Worm (Caenorhabditis elegans) whole organism, young adult: ENCODE data around the gene Y38A10A.7.

Source experiments
- B0019.2 ChIP-seq: fragments of 200-800 bp; sonication (Bioruptor generic); conservative IDR thresholded peaks from 2 replicates; pipeline ENCODE4 v1.3.6; 2022; ENCODE audit warnings: missing genetic modification reagents, missing genetic modification characterization, missing compliant biosample characterization
- B0035.1 ChIP-seq: sonication (generic microtip); optimal IDR thresholded peaks from 2 replicates; lab custom pipeline; 2016; ENCODE audit warnings: missing genetic modification characterization, mild to moderate bottlenecking, missing compliant biosample characterization, missing genotype, missing genetic modification reagents
- B0336.3 ChIP-seq: fragments of 200-800 bp; sonication (Bioruptor generic); IDR thresholded peaks from 2 replicates; pipeline ENCODE4 v1.3.6; 2022; ENCODE audit warnings: missing genetic modification characterization, missing compliant biosample characterization
- D2030.7 ChIP-seq: fragments of 200-800 bp; sonication (Bioruptor generic); IDR thresholded peaks from 2 replicates; pipeline ENCODE4 v1.3.6; 2022; ENCODE audit warnings: missing genetic modification reagents, missing genetic modification characterization, missing compliant biosample characterization
- F10E7.11 ChIP-seq: sonication (generic microtip); optimal IDR thresholded peaks from 2 replicates; lab custom pipeline; 2017; ENCODE audit warnings: mild to moderate bottlenecking, missing genetic modification characterization, moderate library complexity, missing compliant biosample characterization
- F23B12.7 ChIP-seq: sonication (generic microtip); optimal IDR thresholded peaks from 2 replicates; lab custom pipeline; 2017; ENCODE audit warnings: missing genetic modification characterization, mild to moderate bottlenecking, missing compliant biosample characterization, antibody characterized with exemption, moderate library complexity; ENCODE audit not compliant: insufficient read depth
- F33H1.4 ChIP-seq: fragments of 200-800 bp; sonication (Bioruptor generic); IDR thresholded peaks from 2 replicates; pipeline ENCODE4 v1.3.6; 2022; ENCODE audit warnings: missing genetic modification reagents, missing genetic modification characterization, missing compliant biosample characterization
- F37B4.10 ChIP-seq: fragments of 200-800 bp; sonication (Bioruptor generic); IDR thresholded peaks from 2 replicates; pipeline ENCODE4 v1.3.6; 2022; ENCODE audit warnings: missing genetic modification characterization, missing compliant biosample characterization
- F55B11.4 ChIP-seq: sonication (generic microtip); optimal IDR thresholded peaks from 2 replicates; lab custom pipeline; 2016; ENCODE audit warnings: missing compliant biosample characterization, missing genetic modification characterization, borderline replicate concordance; ENCODE audit not compliant: insufficient read depth
- K11D2.4 ChIP-seq: fragments of 200-800 bp; sonication (Bioruptor generic); IDR thresholded peaks from 2 replicates; pipeline ENCODE4 v1.3.6; 2022; ENCODE audit warnings: missing genetic modification reagents, missing genetic modification characterization, missing compliant biosample characterization
- K12H6.12 ChIP-seq: fragments of 200-800 bp; sonication (Bioruptor generic); optimal IDR thresholded peaks from 2 replicates; lab custom pipeline; 2018; ENCODE audit warnings: mild to moderate bottlenecking, missing genetic modification characterization, missing compliant biosample characterization
- T26A5.8 ChIP-seq: sonication (generic microtip); optimal IDR thresholded peaks from 2 replicates; lab custom pipeline; 2016; ENCODE audit warnings: missing genetic modification characterization, missing compliant biosample characterization
- ZK185.1 ChIP-seq: sonication (generic microtip); optimal IDR thresholded peaks from 2 replicates; lab custom pipeline; 2016; ENCODE audit warnings: mild to moderate bottlenecking, missing genetic modification characterization, missing compliant biosample characterization; ENCODE audit not compliant: poor library complexity, severe bottlenecking
- aptf-2 ChIP-seq: fragments of 200-800 bp; sonication (Bioruptor generic); conservative IDR thresholded peaks from 2 replicates; pipeline ENCODE4 v1.3.6; 2022; ENCODE audit warnings: missing genetic modification reagents, missing genetic modification characterization, missing compliant biosample characterization
- aptf-3 ChIP-seq: fragments of 200-800 bp; sonication (Bioruptor generic); IDR thresholded peaks from 2 replicates; pipeline ENCODE4 v1.3.6; 2022; ENCODE audit warnings: missing genetic modification characterization, missing compliant biosample characterization
- athp-1 ChIP-seq: sonication (generic microtip); optimal IDR thresholded peaks from 2 replicates; lab custom pipeline; 2017; ENCODE audit warnings: mild to moderate bottlenecking, missing genetic modification characterization, missing compliant biosample characterization
- attf-3 ChIP-seq: fragments of 200-800 bp; sonication (Bioruptor generic); conservative IDR thresholded peaks from 2 replicates; pipeline ENCODE4 v1.3.6; 2022; ENCODE audit warnings: missing genetic modification reagents, missing genetic modification characterization, missing compliant biosample characterization
- bed-1 ChIP-seq: fragments of 200-800 bp; sonication (Bioruptor generic); IDR thresholded peaks from 2 replicates; pipeline ENCODE4 v1.3.6; 2022; ENCODE audit warnings: missing genetic modification reagents, missing genetic modification characterization, missing compliant biosample characterization
- cebp-1 ChIP-seq, 2 experiments: fragments of 200-800 bp in 1 of 2; sonication (Bioruptor generic) in 1 of 2; sonication (generic microtip) in 1 of 2; IDR thresholded peaks in 1 of 2; optimal IDR thresholded peaks in 1 of 2; 2 replicates each; pipeline versions ENCODE4 v1.3.6 to Lab custom; 2017 to 2022; ENCODE audit warnings: missing compliant biosample characterization in 2 of 2, missing genetic modification characterization in 2 of 2, mild to moderate bottlenecking in 1 of 2, missing genetic modification reagents in 1 of 2, moderate library complexity in 1 of 2
- ceh-100 ChIP-seq: fragments of 200-800 bp; sonication (Bioruptor generic); IDR thresholded peaks from 2 replicates; pipeline ENCODE4 v1.3.6; 2022; ENCODE audit warnings: missing genetic modification reagents, missing genetic modification characterization, missing compliant biosample characterization
- ceh-40 ChIP-seq: fragments of 200-800 bp; sonication (Bioruptor generic); IDR thresholded peaks from 2 replicates; pipeline ENCODE4 v1.3.6; 2022; ENCODE audit warnings: missing genetic modification characterization, missing compliant biosample characterization
- dox-1 ChIP-seq: fragments of 200-800 bp; sonication (Bioruptor generic); IDR thresholded peaks from 2 replicates; pipeline ENCODE4 v1.3.6; 2022; ENCODE audit warnings: missing genetic modification reagents, missing genetic modification characterization, missing compliant biosample characterization
- dpl-1 ChIP-seq: fragments of 150-350 bp; optimal IDR thresholded peaks from 2 replicates; lab custom pipeline; 2014; ENCODE audit warnings: missing biosample characterization, missing genetic modification reagents, missing genetic modification characterization
- efl-1 ChIP-seq: fragments of 150-350 bp; optimal IDR thresholded peaks from 2 replicates; lab custom pipeline; 2014; ENCODE audit warnings: missing biosample characterization, missing genetic modification reagents, missing genetic modification characterization
- egl-18 ChIP-seq: fragments of 200-800 bp; sonication (Bioruptor generic); IDR thresholded peaks from 2 replicates; pipeline ENCODE4 v1.3.6; 2022; ENCODE audit warnings: missing genetic modification reagents, missing genetic modification characterization, missing compliant biosample characterization
- egl-44 ChIP-seq: fragments of 200-800 bp; sonication (Bioruptor generic); IDR thresholded peaks from 2 replicates; pipeline ENCODE4 v1.3.6; 2022; ENCODE audit warnings: missing genetic modification reagents, missing genetic modification characterization, missing compliant biosample characterization
- egrh-3 ChIP-seq: fragments of 200-800 bp; sonication (Bioruptor generic); IDR thresholded peaks from 2 replicates; pipeline ENCODE4 v1.3.6; 2022; ENCODE audit warnings: missing genetic modification reagents, missing genetic modification characterization, missing compliant biosample characterization
- hmg-1.2 ChIP-seq: fragments of 200-800 bp; sonication (Bioruptor generic); IDR thresholded peaks from 2 replicates; pipeline ENCODE4 v1.3.6; 2022; ENCODE audit warnings: missing genetic modification reagents, missing genetic modification characterization, missing compliant biosample characterization
- hsf-1 ChIP-seq: fragments of 200-800 bp; sonication (Bioruptor generic); IDR thresholded peaks from 2 replicates; pipeline ENCODE4 v1.3.6; 2022; ENCODE audit warnings: missing genetic modification reagents, missing genetic modification characterization, missing compliant biosample characterization
- lin-26 ChIP-seq: fragments of 200-800 bp; sonication (Bioruptor generic); IDR thresholded peaks from 2 replicates; pipeline ENCODE4 v1.3.6; 2022; ENCODE audit warnings: missing genetic modification reagents, missing genetic modification characterization, missing compliant biosample characterization
- lin-35 ChIP-seq, 3 experiments: fragments of 150-350 bp in 2 of 3; sonication (generic microtip) in 1 of 3; optimal IDR thresholded peaks; 2 replicates each; lab custom pipeline; 2014 to 2018; ENCODE audit warnings: missing biosample characterization in 3 of 3, missing genetic modification characterization in 3 of 3, missing genetic modification reagents in 3 of 3
- lin-54 ChIP-seq: fragments of 200-800 bp; sonication (Bioruptor generic); optimal IDR thresholded peaks from 2 replicates; lab custom pipeline; 2018; ENCODE audit warnings: mild to moderate bottlenecking, missing genetic modification characterization, missing compliant biosample characterization
- lir-1 ChIP-seq: fragments of 200-800 bp; sonication (Bioruptor generic); conservative IDR thresholded peaks from 2 replicates; pipeline ENCODE4 v1.3.6; 2022; ENCODE audit warnings: missing genetic modification reagents, missing genetic modification characterization, missing compliant biosample characterization
- lsl-1 ChIP-seq: fragments of 200-800 bp; sonication (Bioruptor generic); optimal IDR thresholded peaks from 2 replicates; lab custom pipeline; 2018; ENCODE audit warnings: mild to moderate bottlenecking, missing genetic modification characterization, moderate library complexity, missing compliant biosample characterization
- lsy-27 ChIP-seq: sonication (generic microtip); optimal IDR thresholded peaks from 2 replicates; lab custom pipeline; 2017; ENCODE audit warnings: missing genetic modification characterization, mild to moderate bottlenecking, missing compliant biosample characterization, antibody characterized with exemption, missing genotype, borderline replicate concordance; ENCODE audit not compliant: insufficient read depth
- madf-10 ChIP-seq: sonication (generic microtip); optimal IDR thresholded peaks from 2 replicates; lab custom pipeline; 2016; ENCODE audit warnings: mild to moderate bottlenecking, missing genetic modification characterization, missing compliant biosample characterization
- mxl-1 ChIP-seq: sonication (generic microtip); optimal IDR thresholded peaks from 2 replicates; lab custom pipeline; 2016; ENCODE audit warnings: missing genetic modification characterization, missing compliant biosample characterization
- nfya-1 ChIP-seq: sonication (generic microtip); optimal IDR thresholded peaks from 2 replicates; lab custom pipeline; 2017; ENCODE audit warnings: antibody characterized with exemption, missing compliant biosample characterization, missing genetic modification characterization, borderline replicate concordance; ENCODE audit not compliant: insufficient read depth
- nfyb-1 ChIP-seq: fragments of 200-800 bp; sonication (Bioruptor generic); IDR thresholded peaks from 2 replicates; pipeline ENCODE4 v1.3.6; 2022; ENCODE audit warnings: missing genetic modification reagents, missing genetic modification characterization, missing compliant biosample characterization
- nhr-80 ChIP-seq: sonication (generic microtip); optimal IDR thresholded peaks from 2 replicates; lab custom pipeline; 2016; ENCODE audit warnings: missing genetic modification characterization, missing compliant biosample characterization
- snpc-3.4 ChIP-seq: sonication (generic microtip); optimal IDR thresholded peaks from 2 replicates; lab custom pipeline; 2017; ENCODE audit warnings: missing genetic modification characterization, mild to moderate bottlenecking, missing compliant biosample characterization, antibody characterized with exemption, moderate library complexity, missing genotype, missing genetic modification reagents
- snpc-4 ChIP-seq, 5 experiments: fragments of 150-350 bp in 1 of 5; sonication (generic microtip) in 4 of 5; optimal IDR thresholded peaks; 2 replicates each; lab custom pipeline; 2014 to 2018; ENCODE audit warnings: missing genetic modification characterization in 5 of 5, missing biosample characterization in 3 of 5, antibody characterized with exemption in 2 of 5, mild to moderate bottlenecking in 2 of 5, missing compliant biosample characterization in 2 of 5, missing genotype in 2 of 5, moderate library complexity in 2 of 5, missing genetic modification reagents in 1 of 5
- xnd-1 ChIP-seq: sonication (generic microtip); optimal IDR thresholded peaks from 2 replicates; lab custom pipeline; 2016; ENCODE audit warnings: missing genotype, missing genetic modification reagents, missing genetic modification characterization, missing compliant biosample characterization
- zfh-2 ChIP-seq: fragments of 200-800 bp; sonication (Bioruptor generic); conservative IDR thresholded peaks from 2 replicates; pipeline ENCODE4 v1.3.6; 2022; ENCODE audit warnings: missing genetic modification reagents, missing genetic modification characterization, missing compliant biosample characterization
- zim-3 ChIP-seq: sonication (generic microtip); optimal IDR thresholded peaks from 2 replicates; lab custom pipeline; 2017; ENCODE audit warnings: mild to moderate bottlenecking, missing genetic modification characterization, moderate library complexity, missing compliant biosample characterization
- ztf-18 ChIP-seq: sonication (generic microtip); optimal IDR thresholded peaks from 2 replicates; lab custom pipeline; 2016; ENCODE audit warnings: missing genotype, mild to moderate bottlenecking, missing genetic modification characterization, missing compliant biosample characterization
- ztf-25 ChIP-seq: fragments of 200-800 bp; sonication (Bioruptor generic); IDR thresholded peaks from 2 replicates; pipeline ENCODE4 v1.3.6; 2022; ENCODE audit warnings: missing genetic modification reagents, missing genetic modification characterization, missing compliant biosample characterization

Gene Y38A10A.7

DNA sequence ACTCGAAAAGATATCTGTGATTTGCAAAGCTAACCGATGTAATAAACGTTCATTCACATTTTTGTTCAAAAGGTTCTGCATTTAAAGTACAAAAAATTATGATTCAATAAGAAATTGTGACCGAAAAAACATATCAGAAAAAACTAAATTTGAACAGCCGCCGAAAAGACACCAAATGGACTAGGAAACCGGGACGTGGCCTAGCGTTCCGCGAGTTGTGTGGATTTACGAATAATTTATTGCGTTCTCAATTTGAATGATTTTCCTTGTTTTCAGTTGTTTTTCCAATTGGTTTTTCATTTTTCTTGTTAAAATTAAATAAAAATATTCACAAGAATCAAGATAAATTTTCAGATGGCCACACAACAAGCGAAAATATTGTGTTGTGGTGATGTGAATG is 11.5 kb downstream of the Y38A10A.7 start, which contains the start of gene cwf-19L1:
cwf-19L1 (plus strand) TSS at position 355 of the 400 bp plus-strand sequence.
- TF ChIP-seq dox-1 (0 out of 2 replicates have a peak, but pooled peaks have one; percentile 32), hsf-1 (GFP tag; lab: Robert Waterston, UW) (no peak), nfya-1 (no peak), ceh-40 (GFP tag; lab: Robert Waterston, UW) (no peak), B0019.2 (GFP tag; lab: Robert Waterston, UW) (0 out of 2 replicates have a peak, but pooled peaks have one; percentile 49), cebp-1 (GFP tag; IDR thresholded peaks at IDR 0.05; lab: Robert Waterston, UW) (no peak), cebp-1 (tag; optimal IDR thresholded peaks at IDR 0.05; lab: Kevin White, UChicago) (peak; percentile 19), lin-54 (peak; percentile 91), egl-18 (GFP tag; lab: Robert Waterston, UW) (no peak), ztf-18 (tag; lab: Kevin White, UChicago) (no peak), zim-3 (tag; lab: Kevin White, UChicago) (no peak), zfh-2 (GFP tag; lab: Robert Waterston, UW) (no peak), snpc-4 (GFP tag; optimal IDR thresholded peaks at IDR 0.05; lab: Kevin White, UChicago) (no peak), snpc-4 (tag; optimal IDR thresholded peaks at IDR 0.05; lab: Kevin White, UChicago) (no peak), F10E7.11 (tag; lab: Kevin White, UChicago) (no peak), hmg-1.2 (peak; percentile 18; the same call in 1 of the 2 replicates), ceh-100 (GFP tag; lab: Robert Waterston, UW) (no peak), xnd-1 (tag; lab: Kevin White, UChicago) (no peak), lin-35 (GFP tag; optimal IDR thresholded peaks at IDR 0.05; lab: Kevin White, UChicago) (peak in 1 of 3 experiments; percentile 80), bed-1 (GFP tag; lab: Robert Waterston, UW) (no peak), mxl-1 (tag; lab: Kevin White, UChicago) (no peak), B0035.1 (tag; lab: Kevin White, UChicago) (no peak), B0336.3 (no peak), madf-10 (tag; lab: Kevin White, UChicago) (no peak), dpl-1 (GFP tag; lab: Kevin White, UChicago) (peak; percentile 65), K12H6.12 (tag; lab: Kevin White, UChicago) (no peak), aptf-3 (GFP tag; lab: Robert Waterston, UW) (no peak), aptf-2 (GFP tag; lab: Robert Waterston, UW) (no peak), lsl-1 (GFP tag; lab: Kevin White, UChicago) (peak; percentile 16), egl-44 (GFP tag; lab: Robert Waterston, UW) (no peak), nfyb-1 (GFP tag; lab: Robert Waterston, UW) (no peak), ztf-25 (GFP tag; lab: Robert Waterston, UW) (no peak), lin-26 (GFP tag; lab: Robert Waterston, UW) (no peak), lsy-27 (no peak), egrh-3 (GFP tag; lab: Robert Waterston, UW) (no peak), T26A5.8 (tag; lab: Kevin White, UChicago) (no peak), K11D2.4 (GFP tag; lab: Robert Waterston, UW) (no peak), efl-1 (GFP tag; lab: Kevin White, UChicago) (peak; percentile 70), lir-1 (0 out of 2 replicates have a peak, but pooled peaks have one; percentile 26), nhr-80 (tag; lab: Kevin White, UChicago) (no peak), D2030.7 (GFP tag; lab: Robert Waterston, UW) (0 out of 2 replicates have a peak, but pooled peaks have one; percentile 22), attf-3 (GFP tag; lab: Robert Waterston, UW) (no peak), athp-1 (tag; lab: Kevin White, UChicago) (no peak), ZK185.1 (tag; lab: Kevin White, UChicago) (peak; percentile 57), snpc-3.4 (tag; lab: Kevin White, UChicago) (peak; percentile 40), F55B11.4 (tag; lab: Kevin White, UChicago) (no peak), F37B4.10 (GFP tag; lab: Robert Waterston, UW) (no peak), F33H1.4 (GFP tag; lab: Robert Waterston, UW) (peak; percentile 29; the same call in 1 of the 2 replicates), F23B12.7 (peak; percentile 17)
- TF ChIP-seq, all 124 proteins: peak for 15
